Worm (Caenorhabditis elegans) whole organism, L4 larva: Measurements from ENCODE around the gene F59A6.3.

ENCODE experiments used
- F26F4.8 ChIP-seq: fragments of 200-800 bp; sonication (Bioruptor generic); conservative IDR thresholded peaks from 2 replicates; pipeline ENCODE4 v1.3.6; 2022; ENCODE audit warnings: missing genetic modification characterization, missing compliant biosample characterization
- R02D3.7 ChIP-seq: fragments of 150-350 bp; sonication (generic microtip); optimal IDR thresholded peaks from 3 replicates; lab custom pipeline; 2014; ENCODE audit warnings: missing biosample characterization, missing genetic modification characterization
- Y105C5A.15 ChIP-seq: fragments of 200-800 bp; sonication (Bioruptor generic); IDR thresholded peaks from 2 replicates; pipeline ENCODE4 v1.3.6; 2022; ENCODE audit warnings: missing genetic modification characterization, missing compliant biosample characterization
- Y5F2A.4 ChIP-seq: fragments of 200-800 bp; sonication (Bioruptor generic); optimal IDR thresholded peaks from 2 replicates; lab custom pipeline; 2018; ENCODE audit warnings: mild to moderate bottlenecking, missing genetic modification characterization, missing compliant biosample characterization
- ZK337.2 ChIP-seq: fragments of 200-800 bp; sonication (Bioruptor generic); IDR thresholded peaks from 2 replicates; pipeline ENCODE4 v1.3.6; 2022; ENCODE audit warnings: missing genetic modification reagents, missing genetic modification characterization, missing compliant biosample characterization
- aha-1 ChIP-seq: fragments of 150-350 bp; peaks from one replicate; lab custom pipeline; 2014; ENCODE audit warnings: missing biosample characterization, missing genetic modification characterization
- ceh-44 ChIP-seq: fragments of 200-800 bp; sonication (Bioruptor generic); IDR thresholded peaks from 2 replicates; pipeline ENCODE4 v1.3.6; 2022; ENCODE audit warnings: missing genetic modification reagents, missing genetic modification characterization, missing compliant biosample characterization
- ceh-62 ChIP-seq: sonication (generic microtip); optimal IDR thresholded peaks from 2 replicates; lab custom pipeline; 2017; ENCODE audit warnings: missing biosample characterization, missing genetic modification characterization
- cey-2 ChIP-seq: sonication (generic microtip); optimal IDR thresholded peaks from 3 replicates; lab custom pipeline; 2017; ENCODE audit warnings: missing genetic modification characterization, mild to moderate bottlenecking, missing compliant biosample characterization, antibody characterized with exemption, borderline replicate concordance; ENCODE audit not compliant: insufficient read depth
- ctbp-1 ChIP-seq: fragments of 200-800 bp; sonication (Bioruptor generic); IDR thresholded peaks from 2 replicates; pipeline ENCODE4 v1.3.6; 2022; ENCODE audit warnings: missing genetic modification reagents, missing genetic modification characterization, missing compliant biosample characterization
- daf-16 ChIP-seq, 3 experiments: sonication (generic microtip); optimal IDR thresholded peaks; 2 replicates each; lab custom pipeline; 2016 to 2017; ENCODE audit warnings: missing genetic modification characterization in 3 of 3, missing genetic modification reagents in 3 of 3, mild to moderate bottlenecking in 2 of 3, missing compliant biosample characterization in 2 of 3, missing biosample characterization in 1 of 3, moderate library complexity in 1 of 3
- dmd-6 ChIP-seq: fragments of 200-800 bp; sonication (Bioruptor generic); IDR thresholded peaks from 2 replicates; pipeline ENCODE4 v1.3.6; 2022; ENCODE audit warnings: missing genetic modification reagents, missing genetic modification characterization, missing compliant biosample characterization
- dmd-8 ChIP-seq: fragments of 200-800 bp; sonication (Bioruptor generic); IDR thresholded peaks from 2 replicates; pipeline ENCODE4 v1.3.6; 2022; ENCODE audit warnings: missing genetic modification characterization, missing compliant biosample characterization
- dve-1 ChIP-seq: sonication (generic microtip); optimal IDR thresholded peaks from 2 replicates; lab custom pipeline; 2017; ENCODE audit warnings: antibody characterized with exemption, mild to moderate bottlenecking, missing genetic modification characterization, missing compliant biosample characterization; ENCODE audit not compliant: insufficient read depth
- egl-43 ChIP-seq: fragments of 200-800 bp; sonication (Bioruptor generic); IDR thresholded peaks from 2 replicates; pipeline ENCODE4 v1.3.6; 2022; ENCODE audit warnings: missing genetic modification reagents, missing genetic modification characterization, missing compliant biosample characterization
- fkh-10 ChIP-seq: fragments of 150-350 bp; optimal IDR thresholded peaks from 2 replicates; lab custom pipeline; 2014; ENCODE audit warnings: missing biosample characterization, missing genetic modification reagents, missing genetic modification characterization
- gei-8 ChIP-seq: fragments of 200-800 bp; sonication (Bioruptor generic); optimal IDR thresholded peaks from 2 replicates; lab custom pipeline; 2018; ENCODE audit warnings: mild to moderate bottlenecking, missing genetic modification characterization, missing compliant biosample characterization
- hif-1 ChIP-seq, 2 experiments: sonication (generic microtip); optimal IDR thresholded peaks; 2 replicates each; lab custom pipeline; 2016 to 2017; ENCODE audit warnings: missing compliant biosample characterization in 2 of 2, missing genetic modification characterization in 2 of 2, missing genetic modification reagents in 2 of 2, missing genotype in 2 of 2, mild to moderate bottlenecking in 1 of 2
- hlh-11 ChIP-seq: fragments of 200-800 bp; sonication (Bioruptor generic); optimal IDR thresholded peaks from 2 replicates; lab custom pipeline; 2018; ENCODE audit warnings: mild to moderate bottlenecking, missing genetic modification characterization, missing compliant biosample characterization
- lim-7 ChIP-seq: fragments of 200-800 bp; sonication (Bioruptor generic); IDR thresholded peaks from 2 replicates; pipeline ENCODE4 v1.3.6; 2022; ENCODE audit warnings: missing genetic modification characterization, missing compliant biosample characterization
- lin-1 ChIP-seq: fragments of 200-800 bp; sonication (Bioruptor generic); IDR thresholded peaks from 2 replicates; pipeline ENCODE4 v1.3.6; 2022; ENCODE audit warnings: missing genetic modification reagents, missing genetic modification characterization, missing compliant biosample characterization
- lin-38 ChIP-seq: fragments of 200-800 bp; sonication (Bioruptor generic); IDR thresholded peaks from 2 replicates; pipeline ENCODE4 v1.3.6; 2022; ENCODE audit warnings: missing genetic modification reagents, missing genetic modification characterization, missing compliant biosample characterization
- lsy-2 ChIP-seq, 2 experiments: fragments of 150-350 bp in 1 of 2; sonication (generic microtip) in 1 of 2; optimal IDR thresholded peaks; 2 replicates each; lab custom pipeline; 2014 to 2017; ENCODE audit warnings: missing biosample characterization in 2 of 2, missing genetic modification characterization in 2 of 2
- nhr-102 ChIP-seq: sonication (generic microtip); optimal IDR thresholded peaks from 2 replicates; lab custom pipeline; 2016; ENCODE audit warnings: mild to moderate bottlenecking, missing genetic modification characterization, moderate library complexity, missing compliant biosample characterization
- nhr-237 ChIP-seq: sonication (generic microtip); optimal IDR thresholded peaks from 2 replicates; lab custom pipeline; 2017; ENCODE audit warnings: missing biosample characterization, missing genetic modification characterization
- nhr-25 ChIP-seq: sonication (generic microtip); optimal IDR thresholded peaks from 2 replicates; lab custom pipeline; 2017; ENCODE audit warnings: missing genetic modification characterization, mild to moderate bottlenecking, missing compliant biosample characterization, antibody characterized with exemption, moderate library complexity, borderline replicate concordance; ENCODE audit not compliant: insufficient read depth
- nhr-28 ChIP-seq: fragments of 150-350 bp; optimal IDR thresholded peaks from 2 replicates; lab custom pipeline; 2014; ENCODE audit warnings: missing biosample characterization, missing genetic modification characterization
- nhr-41 ChIP-seq: fragments of 200-800 bp; sonication (Bioruptor generic); IDR thresholded peaks from 2 replicates; pipeline ENCODE4 v1.3.6; 2022; ENCODE audit warnings: missing genetic modification reagents, missing genetic modification characterization, missing compliant biosample characterization
- nhr-42 ChIP-seq: fragments of 200-800 bp; sonication (Bioruptor generic); IDR thresholded peaks from 2 replicates; pipeline ENCODE4 v1.3.6; 2022; ENCODE audit warnings: missing genetic modification characterization, missing compliant biosample characterization
- nhr-6 ChIP-seq: fragments of 150-350 bp; optimal IDR thresholded peaks from 2 replicates; lab custom pipeline; 2014; ENCODE audit warnings: missing biosample characterization, missing genetic modification characterization
- nhr-77 ChIP-seq: fragments of 150-350 bp; optimal IDR thresholded peaks from 2 replicates; lab custom pipeline; 2014; ENCODE audit warnings: missing biosample characterization, missing genetic modification characterization
- php-3 ChIP-seq: fragments of 200-800 bp; sonication (Bioruptor generic); IDR thresholded peaks from 2 replicates; pipeline ENCODE4 v1.3.6; 2022; ENCODE audit warnings: missing genetic modification reagents, missing genetic modification characterization, missing compliant biosample characterization
- pqm-1 ChIP-seq: sonication (generic microtip); optimal IDR thresholded peaks from 2 replicates; lab custom pipeline; 2017; ENCODE audit warnings: missing biosample characterization, missing genetic modification characterization
- rbr-2 ChIP-seq: sonication (generic microtip); optimal IDR thresholded peaks from 2 replicates; lab custom pipeline; 2016; ENCODE audit warnings: missing genotype, missing genetic modification characterization, missing compliant biosample characterization
- set-16 ChIP-seq: fragments of 200-800 bp; sonication (Bioruptor generic); IDR thresholded peaks from 2 replicates; pipeline ENCODE4 v1.3.6; 2022; ENCODE audit warnings: missing genetic modification reagents, missing genetic modification characterization, missing compliant biosample characterization
- skn-1 ChIP-seq: fragments of 150-350 bp; optimal IDR thresholded peaks from 2 replicates; lab custom pipeline; 2014; ENCODE audit warnings: missing biosample characterization, missing genetic modification characterization
- tag-97 ChIP-seq: fragments of 200-800 bp; sonication (Bioruptor generic); IDR thresholded peaks from 2 replicates; pipeline ENCODE4 v1.3.6; 2022; ENCODE audit warnings: missing genetic modification characterization, missing compliant biosample characterization
- unc-62 ChIP-seq, 3 experiments: fragments of 150-350 bp in 1 of 3; sonication (generic microtip); optimal IDR thresholded peaks in 2 of 3; peaks in 1 of 3; 1 replicate in 1 of 3; 2 replicates in 2 of 3; lab custom pipeline; 2014 to 2017; ENCODE audit warnings: missing biosample characterization in 3 of 3, missing genetic modification characterization in 3 of 3, missing genetic modification reagents in 3 of 3, missing genotype in 1 of 3
- zag-1 ChIP-seq: fragments of 150-350 bp; optimal IDR thresholded peaks from 2 replicates; lab custom pipeline; 2014; ENCODE audit warnings: missing biosample characterization, missing genetic modification characterization
- ztf-7 ChIP-seq: fragments of 150-350 bp; optimal IDR thresholded peaks from 2 replicates; lab custom pipeline; 2014; ENCODE audit warnings: missing biosample characterization, missing genetic modification characterization

Gene F59A6.3

DNA sequence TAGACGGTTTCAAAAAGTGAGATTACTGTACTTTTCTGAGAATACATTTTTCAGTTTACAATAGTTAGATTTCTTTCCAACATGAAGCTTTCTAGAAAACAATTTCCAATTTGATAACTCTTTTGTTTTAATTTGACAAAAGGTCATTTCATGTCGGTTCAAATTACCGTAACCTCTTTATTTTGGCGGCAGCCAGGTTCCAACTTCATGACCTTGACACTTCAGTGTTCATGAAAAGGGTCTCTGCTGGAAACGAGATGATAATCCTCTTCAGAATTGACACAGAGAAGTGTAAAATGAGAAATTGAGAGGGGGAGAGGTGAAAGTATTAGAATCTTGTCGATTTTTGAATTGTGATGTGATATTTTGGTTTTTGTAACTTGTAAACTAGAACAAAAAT, 13.4 kb downstream of the F59A6.3 start:
- TF ChIP-seq ZK337.2 (GFP tag; lab: Robert Waterston, UW) (no peak), hif-1 (tag; optimal IDR thresholded peaks at IDR 0.05; lab: Kevin White, UChicago) (no peak), egl-43 (GFP tag; lab: Robert Waterston, UW) (no peak), nhr-237 (tag; lab: Kevin White, UChicago) (no peak), fkh-10 (GFP tag; lab: Kevin White, UChicago) (no peak), Y105C5A.15 (GFP tag; lab: Robert Waterston, UW) (no peak), lsy-2 (tag; optimal IDR thresholded peaks at IDR 0.05; lab: Kevin White, UChicago) (peak in 1 of 2 experiments; percentile 9), lin-1 (GFP tag; lab: Robert Waterston, UW) (no peak), nhr-25 (tag; lab: Kevin White, UChicago) (peak; percentile 41)

DNA sequence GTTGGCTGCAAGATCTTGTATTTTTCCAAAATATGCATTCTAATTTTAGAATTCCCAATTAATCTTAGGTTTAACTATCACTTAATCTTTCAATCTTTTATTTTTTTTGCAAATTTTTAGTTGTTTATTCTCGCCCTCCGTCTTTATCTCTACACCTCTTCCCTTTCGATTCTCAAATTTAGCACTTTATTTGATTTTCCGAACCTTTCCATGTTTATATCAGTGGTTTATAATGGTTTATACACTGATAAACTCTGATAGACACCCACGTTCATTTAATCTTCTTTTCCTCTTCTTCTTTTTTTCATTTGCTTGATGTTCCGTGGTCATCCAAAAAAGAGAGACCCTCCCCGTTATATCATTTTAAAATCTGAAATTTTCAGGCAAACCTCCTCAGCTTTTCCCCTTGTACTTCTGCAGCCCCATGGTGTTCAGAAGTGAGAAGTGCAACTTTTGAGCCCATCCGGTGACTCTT, 14.3 kb downstream of the F59A6.3 start, which contains the start of the genes nsy-1 and F59A6.13:
nsy-1 (plus strand) TSS at position 377 of the 475 bp plus-strand sequence.
F59A6.13 (plus strand) TSS at position 425 of the 475 bp plus-strand sequence.
- TF ChIP-seq hlh-11 (tag; lab: Kevin White, UChicago) (peak; percentile 10), php-3 (0 out of 2 replicates have a peak, but pooled peaks have one; percentile 15), daf-16 (GFP tag; optimal IDR thresholded peaks at IDR 0.05; lab: Kevin White, UChicago) (no peak), daf-16 (tag; optimal IDR thresholded peaks at IDR 0.05; lab: Kevin White, UChicago) (peak; percentile 72), nhr-28 (peak; percentile 3), dmd-6 (peak; percentile 70), nhr-102 (tag; lab: Kevin White, UChicago) (no peak), rbr-2 (tag; lab: Kevin White, UChicago) (no peak), nhr-6 (tag; lab: Kevin White, UChicago) (no peak), pqm-1 (tag; lab: Kevin White, UChicago) (peak; percentile 79), ctbp-1 (GFP tag; lab: Robert Waterston, UW) (no peak), lin-38 (no peak), dve-1 (tag; lab: Kevin White, UChicago) (peak; percentile 39)

DNA sequence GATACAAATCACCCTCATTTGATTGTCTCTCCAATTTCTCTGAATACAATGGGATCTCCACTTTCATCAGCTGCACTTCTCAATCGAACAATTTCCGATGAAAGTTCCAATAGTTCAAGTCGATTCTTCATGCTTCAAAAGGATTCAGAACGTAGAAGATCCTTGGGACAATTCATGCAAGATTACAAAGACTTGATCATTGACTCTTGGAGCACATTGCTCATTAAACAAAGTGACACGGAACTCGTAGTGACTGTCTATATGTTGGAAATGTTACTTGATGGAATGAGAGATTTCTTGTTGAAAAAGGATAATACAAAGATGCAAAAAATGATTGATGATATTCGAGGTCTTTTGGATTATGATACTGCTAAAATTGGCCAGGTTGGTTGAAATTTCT, 19.8 kb downstream of the F59A6.3 start:
- no peak for TF ChIP-seq gei-8 (GFP tag; lab: Kevin White, UChicago)
- TF ChIP-seq cey-2 (tag; lab: Kevin White, UChicago), result no peak
- peak in 1 of 2 experiments; percentile 99 for TF ChIP-seq unc-62 (GFP tag; optimal IDR thresholded peaks at IDR 0.05 in 1 of 2; lab: Kevin White, UChicago)
- TF ChIP-seq unc-62 (tag; optimal IDR thresholded peaks at IDR 0.05; lab: Kevin White, UChicago), result no peak
- TF ChIP-seq skn-1 (tag; lab: Kevin White, UChicago), result no peak
- no peak for TF ChIP-seq lim-7 (GFP tag; lab: Robert Waterston, UW)
- no peak for TF ChIP-seq set-16

DNA sequence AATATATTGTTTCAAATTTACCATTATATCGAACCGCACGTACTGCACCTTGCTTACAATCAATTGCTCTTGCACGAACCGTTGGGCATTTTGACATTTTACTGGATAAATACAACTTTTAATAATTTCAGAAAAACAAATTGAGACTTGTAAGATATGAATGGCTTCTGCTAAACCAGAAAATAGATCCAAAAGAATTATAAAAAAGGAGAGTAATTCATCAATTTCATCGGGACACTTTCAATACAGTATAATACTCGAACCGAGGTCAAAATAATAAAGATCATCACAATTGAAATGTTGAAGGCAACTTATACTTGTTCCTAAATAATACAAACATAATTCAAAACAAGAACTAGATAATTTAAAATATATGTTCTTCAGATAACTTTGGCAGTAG, 23.5 kb downstream of the F59A6.3 start, which contains the start of gene wdr-83:
wdr-83 (minus strand) TSS at position 101 of the 400 bp plus-strand sequence.
- TF ChIP-seq nhr-41 (no peak), aha-1 (tag; lab: Kevin White, UChicago) (no peak), cey-2 (tag; lab: Kevin White, UChicago) (no peak), nhr-42 (no peak), unc-62 (GFP tag; optimal IDR thresholded peaks at IDR 0.05 in 1 of 2; lab: Kevin White, UChicago) (no peak), unc-62 (tag; optimal IDR thresholded peaks at IDR 0.05; lab: Kevin White, UChicago) (no peak)

DNA sequence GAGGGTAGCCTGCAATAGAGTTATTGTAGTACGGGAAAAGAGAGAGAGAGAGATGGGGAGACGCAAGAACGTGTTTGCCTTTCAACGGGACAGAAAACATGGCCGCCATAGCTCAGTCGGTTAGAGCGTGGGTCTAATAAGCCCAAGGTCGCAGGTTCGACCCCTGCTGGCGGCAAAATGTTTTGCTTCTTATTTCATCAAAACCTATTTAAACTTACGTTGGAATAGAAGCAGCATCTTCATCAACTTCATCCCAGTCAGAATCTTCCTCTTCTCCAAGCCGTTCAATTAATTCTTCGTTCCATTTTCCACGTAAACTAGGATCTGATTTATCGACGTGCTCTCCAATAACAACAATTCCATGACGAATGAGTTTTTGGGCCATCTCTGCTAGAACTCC, 24.5 kb downstream of the F59A6.3 start:
- TF ChIP-seq tag-97, result no peak
- TF ChIP-seq nhr-41, result peak; percentile 81
- TF ChIP-seq php-3, result 0 out of 2 replicates have a peak, but pooled peaks have one; percentile 44
- peak in 1 of 2 experiments; percentile 75 for TF ChIP-seq daf-16 (GFP tag; optimal IDR thresholded peaks at IDR 0.05; lab: Kevin White, UChicago)
- TF ChIP-seq daf-16 (tag; optimal IDR thresholded peaks at IDR 0.05; lab: Kevin White, UChicago), result peak; percentile 70
- no peak for TF ChIP-seq nhr-237 (tag; lab: Kevin White, UChicago)
- no peak for TF ChIP-seq zag-1 (tag; lab: Kevin White, UChicago)
- peak; percentile 80 for TF ChIP-seq Y5F2A.4 (GFP tag; lab: Kevin White, UChicago)
- peak; percentile 72; the same call in 1 of the 2 replicates for TF ChIP-seq F26F4.8 (GFP tag; lab: Robert Waterston, UW)
- TF ChIP-seq dmd-8, result peak; percentile 83
- TF ChIP-seq fkh-10 (GFP tag; lab: Kevin White, UChicago), result no peak
- TF ChIP-seq nhr-77 (tag; lab: Kevin White, UChicago), result peak; percentile 71
- no peak for TF ChIP-seq cey-2 (tag; lab: Kevin White, UChicago)
- no peak for TF ChIP-seq pqm-1 (tag; lab: Kevin White, UChicago)
- TF ChIP-seq lin-1 (GFP tag; lab: Robert Waterston, UW), result peak; percentile 70; the same call in 1 of the 2 replicates
- TF ChIP-seq ceh-44 (GFP tag; lab: Robert Waterston, UW), result peak; percentile 59; the same call in 1 of the 2 replicates
- TF ChIP-seq R02D3.7, result no peak
- TF ChIP-seq ztf-7 (tag; lab: Kevin White, UChicago), result peak; percentile 65
- TF ChIP-seq ceh-62 (tag; lab: Kevin White, UChicago), result no peak
